Worm (Caenorhabditis elegans) whole organism, late embryonic: ENCODE measurements around the gene aass-1.

Experiments used
- C08G9.2 ChIP-seq: sonication (generic microtip); optimal IDR thresholded peaks from 2 replicates; lab custom pipeline; 2016; ENCODE audit warnings: mild to moderate bottlenecking, missing genetic modification characterization, moderate library complexity, missing compliant biosample characterization
- C38D4.7 ChIP-seq: fragments of 200-800 bp; sonication (Bioruptor generic); optimal IDR thresholded peaks from 2 replicates; lab custom pipeline; 2018; ENCODE audit warnings: mild to moderate bottlenecking, missing genetic modification characterization, moderate library complexity, missing compliant biosample characterization
- F13H6.1 ChIP-seq: sonication (generic microtip); optimal IDR thresholded peaks from 2 replicates; lab custom pipeline; 2016; ENCODE audit warnings: missing genetic modification characterization, missing compliant biosample characterization
- K09A11.1 ChIP-seq: sonication (generic microtip); optimal IDR thresholded peaks from 2 replicates; lab custom pipeline; 2017; ENCODE audit warnings: antibody characterized with exemption, mild to moderate bottlenecking, missing genetic modification characterization, missing compliant biosample characterization; ENCODE audit not compliant: insufficient read depth
- ahr-1 ChIP-seq: sonication (generic microtip); optimal IDR thresholded peaks from 2 replicates; lab custom pipeline; 2016; ENCODE audit warnings: missing genetic modification characterization, missing compliant biosample characterization
- ama-1 ChIP-seq: fragments of 150-350 bp; optimal IDR thresholded peaks from 2 replicates; lab custom pipeline; 2014
- ceh-2 ChIP-seq: sonication (generic microtip); optimal IDR thresholded peaks from 2 replicates; lab custom pipeline; 2016; ENCODE audit warnings: missing genotype, missing genetic modification characterization, missing compliant biosample characterization
- ceh-22 ChIP-seq: sonication (generic microtip); optimal IDR thresholded peaks from 2 replicates; lab custom pipeline; 2017; ENCODE audit warnings: missing biosample characterization, missing genetic modification characterization
- ceh-24 ChIP-seq: sonication (generic microtip); optimal IDR thresholded peaks from 2 replicates; lab custom pipeline; 2016; ENCODE audit warnings: mild to moderate bottlenecking, missing genetic modification characterization, missing compliant biosample characterization
- ceh-30 ChIP-seq: fragments of 150-350 bp; optimal IDR thresholded peaks from 2 replicates; lab custom pipeline; 2014; ENCODE audit warnings: missing biosample characterization, missing genetic modification characterization
- ceh-31 ChIP-seq: sonication (generic microtip); optimal IDR thresholded peaks from 2 replicates; lab custom pipeline; 2016; ENCODE audit warnings: missing genetic modification characterization, missing compliant biosample characterization
- ceh-6 ChIP-seq: fragments of 200-800 bp; sonication (Bioruptor generic); optimal IDR thresholded peaks from 2 replicates; lab custom pipeline; 2018; ENCODE audit warnings: mild to moderate bottlenecking, missing genetic modification characterization, missing compliant biosample characterization
- che-1 ChIP-seq: sonication (generic microtip); optimal IDR thresholded peaks from 2 replicates; lab custom pipeline; 2016; ENCODE audit warnings: mild to moderate bottlenecking, missing genetic modification characterization, missing compliant biosample characterization
- dmd-4 ChIP-seq: sonication (generic microtip); optimal IDR thresholded peaks from 2 replicates; lab custom pipeline; 2016; ENCODE audit warnings: borderline replicate concordance, missing genetic modification characterization, missing compliant biosample characterization
- dve-1 ChIP-seq: sonication (generic microtip); optimal IDR thresholded peaks from 2 replicates; lab custom pipeline; 2017; ENCODE audit warnings: antibody characterized with exemption, mild to moderate bottlenecking, missing genetic modification characterization, missing compliant biosample characterization
- elt-2 ChIP-seq: sonication (generic microtip); optimal IDR thresholded peaks from 2 replicates; lab custom pipeline; 2016; ENCODE audit warnings: missing genetic modification reagents, missing genetic modification characterization, missing compliant biosample characterization
- elt-4 ChIP-seq: sonication (generic microtip); optimal IDR thresholded peaks from 2 replicates; lab custom pipeline; 2016; ENCODE audit warnings: missing genetic modification characterization, missing compliant biosample characterization
- ets-4 ChIP-seq: sonication (generic microtip); optimal IDR thresholded peaks from 2 replicates; lab custom pipeline; 2016; ENCODE audit warnings: missing genetic modification characterization, missing compliant biosample characterization
- fax-1 ChIP-seq: sonication (generic microtip); optimal IDR thresholded peaks from 2 replicates; lab custom pipeline; 2016; ENCODE audit warnings: missing genotype, missing genetic modification characterization, missing compliant biosample characterization
- fkh-10 ChIP-seq: fragments of 150-350 bp; optimal IDR thresholded peaks from 2 replicates; lab custom pipeline; 2014; ENCODE audit warnings: missing biosample characterization, missing genetic modification reagents, missing genetic modification characterization
- hlh-13 ChIP-seq: fragments of 200-800 bp; sonication (Bioruptor generic); optimal IDR thresholded peaks from 2 replicates; lab custom pipeline; 2018; ENCODE audit warnings: mild to moderate bottlenecking, missing genetic modification characterization, missing compliant biosample characterization
- hlh-15 ChIP-seq: sonication (generic microtip); optimal IDR thresholded peaks from 2 replicates; lab custom pipeline; 2016; ENCODE audit warnings: missing genetic modification characterization, missing compliant biosample characterization
- lim-6 ChIP-seq: sonication (generic microtip); optimal IDR thresholded peaks from 2 replicates; lab custom pipeline; 2016; ENCODE audit warnings: missing genetic modification characterization, missing compliant biosample characterization
- lin-11 ChIP-seq: fragments of 200-800 bp; sonication (Bioruptor generic); optimal IDR thresholded peaks from 2 replicates; lab custom pipeline; 2018; ENCODE audit warnings: mild to moderate bottlenecking, missing genetic modification characterization, missing compliant biosample characterization
- madf-2 ChIP-seq: sonication (generic microtip); optimal IDR thresholded peaks from 2 replicates; lab custom pipeline; 2017; ENCODE audit warnings: missing genetic modification characterization, missing compliant biosample characterization
- nfya-1 ChIP-seq: sonication (generic microtip); optimal IDR thresholded peaks from 2 replicates; lab custom pipeline; 2017; ENCODE audit warnings: missing genetic modification characterization, mild to moderate bottlenecking, missing compliant biosample characterization, antibody characterized with exemption, moderate library complexity
- nhr-11 ChIP-seq: fragments of 150-350 bp; optimal IDR thresholded peaks from 2 replicates; lab custom pipeline; 2014; ENCODE audit warnings: missing biosample characterization, missing genetic modification characterization
- npax-4 ChIP-seq: sonication (generic microtip); optimal IDR thresholded peaks from 2 replicates; lab custom pipeline; 2016; ENCODE audit warnings: missing genetic modification characterization, missing compliant biosample characterization
- odd-2 ChIP-seq: sonication (generic microtip); optimal IDR thresholded peaks from 2 replicates; lab custom pipeline; 2017; ENCODE audit warnings: antibody characterized with exemption, mild to moderate bottlenecking, missing genetic modification characterization, missing compliant biosample characterization
- pax-1 ChIP-seq: fragments of 150-350 bp; optimal IDR thresholded peaks from 2 replicates; lab custom pipeline; 2014; ENCODE audit warnings: missing biosample characterization, missing genetic modification characterization
- pha-4 ChIP-seq: fragments of 150-350 bp; optimal IDR thresholded peaks from 2 replicates; lab custom pipeline; 2018; ENCODE audit warnings: missing biosample characterization, missing genetic modification reagents, missing genetic modification characterization
- pqm-1 ChIP-seq: sonication (generic microtip); optimal IDR thresholded peaks from 2 replicates; lab custom pipeline; 2016; ENCODE audit warnings: missing genetic modification characterization, missing compliant biosample characterization
- pros-1 ChIP-seq: fragments of 150-350 bp; optimal IDR thresholded peaks from 2 replicates; lab custom pipeline; 2014; ENCODE audit warnings: missing biosample characterization, missing genetic modification reagents, missing genetic modification characterization
- sox-4 ChIP-seq: sonication (generic microtip); optimal IDR thresholded peaks from 2 replicates; lab custom pipeline; 2017; ENCODE audit warnings: mild to moderate bottlenecking, missing genetic modification characterization, inconsistent platforms, missing compliant biosample characterization
- tbx-2 ChIP-seq: sonication (generic microtip); optimal IDR thresholded peaks from 2 replicates; lab custom pipeline; 2016; ENCODE audit warnings: missing genetic modification characterization, missing compliant biosample characterization
- ttx-3 ChIP-seq: sonication (generic microtip); optimal IDR thresholded peaks from 2 replicates; lab custom pipeline; 2016; ENCODE audit warnings: missing genetic modification reagents, missing genetic modification characterization, missing compliant biosample characterization
- unc-42 ChIP-seq: sonication (generic microtip); optimal IDR thresholded peaks from 2 replicates; lab custom pipeline; 2016; ENCODE audit warnings: missing genotype, missing genetic modification characterization, missing compliant biosample characterization
- unc-55 ChIP-seq: sonication (generic microtip); optimal IDR thresholded peaks from 2 replicates; lab custom pipeline; 2017; ENCODE audit warnings: missing biosample characterization, missing genetic modification reagents, missing genetic modification characterization
- zip-5 ChIP-seq: sonication (generic microtip); optimal IDR thresholded peaks from 2 replicates; lab custom pipeline; 2016; ENCODE audit warnings: missing genetic modification characterization, missing compliant biosample characterization

aass-1 gene

DNA sequence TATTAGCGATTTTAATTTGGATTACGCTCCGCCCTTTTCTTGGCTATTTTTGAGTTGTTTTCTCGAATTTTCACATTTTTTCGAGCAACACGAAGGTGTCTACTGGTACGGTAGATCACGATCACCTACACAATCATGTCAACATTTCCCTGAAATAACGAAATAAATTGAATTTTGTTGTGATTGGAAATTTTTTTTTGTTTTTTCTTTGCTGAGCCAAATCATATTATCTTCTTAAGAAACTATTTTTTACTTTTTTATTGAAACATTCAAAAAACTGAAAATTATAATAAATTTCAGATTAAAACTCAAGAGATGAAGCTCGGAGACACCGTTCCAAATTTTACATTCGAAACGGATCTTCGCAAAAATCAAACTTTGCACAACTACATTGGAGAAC lies 26.7 kb upstream of the aass-1 start, which contains the start of gene prdx-6:
Gene prdx-6 (plus strand): TSS at position 301 of the 400 bp plus-strand sequence.
- TF ChIP-seq C08G9.2, result no peak
- TF ChIP-seq pqm-1 (tag; lab: Kevin White, UChicago), result no peak
- no peak for TF ChIP-seq F13H6.1 (tag; lab: Kevin White, UChicago)
- TF ChIP-seq ama-1 (lab: Kevin White, UChicago), result no peak
- no peak for TF ChIP-seq lin-11 (tag; lab: Kevin White, UChicago)
- no peak for TF ChIP-seq ets-4

DNA sequence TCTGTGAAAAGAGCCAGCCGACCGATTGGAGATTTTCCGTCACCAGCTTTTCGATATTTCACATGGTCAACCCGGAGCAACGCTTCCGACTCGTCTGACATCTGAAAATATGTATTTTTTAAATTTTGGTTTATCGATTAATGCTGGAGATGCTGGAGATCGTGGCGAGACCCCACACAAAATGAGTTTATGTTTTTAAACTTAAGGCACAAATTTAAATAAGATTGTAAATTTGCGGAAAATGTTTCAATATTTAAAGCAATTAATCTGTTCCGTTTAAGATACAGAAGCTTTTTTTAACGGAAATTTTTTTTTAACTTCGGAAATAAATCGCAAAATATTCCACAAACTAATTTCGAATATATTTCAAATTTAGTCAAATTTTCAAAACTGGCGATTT lies 13.3 kb upstream of the aass-1 start, which contains the start of gene gtf-2H1:
Gene gtf-2H1 (minus strand): TSS at position 101 of the 400 bp plus-strand sequence.
- TF ChIP-seq unc-55 (GFP tag; lab: Kevin White, UChicago) (no peak), zip-5 (tag; lab: Kevin White, UChicago) (no peak), odd-2 (tag; lab: Kevin White, UChicago) (no peak), pros-1 (tag; lab: Kevin White, UChicago) (no peak), ets-4 (no peak), dmd-4 (tag; lab: Kevin White, UChicago) (no peak), nfya-1 (no peak), ceh-30 (tag; lab: Kevin White, UChicago) (no peak), ceh-24 (tag; lab: Kevin White, UChicago) (no peak), ceh-22 (tag; lab: Kevin White, UChicago) (no peak), pha-4 (no peak), unc-42 (tag; lab: Kevin White, UChicago) (no peak), K09A11.1 (no peak), ceh-2 (tag; lab: Kevin White, UChicago) (no peak), elt-4 (tag; lab: Kevin White, UChicago) (no peak), tbx-2 (no peak), ceh-31 (tag; lab: Kevin White, UChicago) (no peak)

DNA sequence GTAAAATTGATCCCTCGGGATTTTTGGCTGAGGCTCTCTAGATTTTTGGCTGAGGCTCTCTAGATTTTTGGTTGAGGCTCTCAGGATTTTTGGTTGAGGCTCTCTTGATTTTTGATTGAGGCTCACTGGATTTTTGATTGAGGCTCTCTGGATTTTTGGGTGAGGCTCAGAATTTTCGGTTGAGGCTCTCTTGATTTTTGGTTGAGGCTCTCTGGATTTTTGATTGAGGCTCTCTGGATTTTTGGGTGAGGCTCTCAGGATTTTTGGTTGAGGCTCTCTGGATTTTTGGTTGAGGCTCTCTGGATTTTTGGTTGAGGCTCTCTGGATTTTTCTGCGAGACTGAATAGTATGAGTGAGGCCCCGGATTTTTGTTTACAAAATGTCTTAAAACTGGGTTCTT lies 8.8 kb upstream of the aass-1 start:
- no peak for TF ChIP-seq dve-1
- TF ChIP-seq sox-4, result no peak
- no peak for TF ChIP-seq pqm-1 (tag; lab: Kevin White, UChicago)
- no peak for TF ChIP-seq fkh-10
- TF ChIP-seq che-1, result no peak
- TF ChIP-seq ttx-3 (tag; lab: Kevin White, UChicago), result no peak
- TF ChIP-seq ceh-6 (GFP tag; lab: Kevin White, UChicago), result no peak
- TF ChIP-seq madf-2 (tag; lab: Kevin White, UChicago), result no peak
- no peak for TF ChIP-seq C38D4.7 (GFP tag; lab: Kevin White, UChicago)
- no peak for TF ChIP-seq hlh-13 (GFP tag; lab: Kevin White, UChicago)
- TF ChIP-seq nhr-11 (tag; lab: Kevin White, UChicago), result no peak
- no peak for TF ChIP-seq pax-1
- TF ChIP-seq tbx-2, result no peak
- TF ChIP-seq pha-4, result no peak
- TF ChIP-seq ahr-1, result no peak

DNA sequence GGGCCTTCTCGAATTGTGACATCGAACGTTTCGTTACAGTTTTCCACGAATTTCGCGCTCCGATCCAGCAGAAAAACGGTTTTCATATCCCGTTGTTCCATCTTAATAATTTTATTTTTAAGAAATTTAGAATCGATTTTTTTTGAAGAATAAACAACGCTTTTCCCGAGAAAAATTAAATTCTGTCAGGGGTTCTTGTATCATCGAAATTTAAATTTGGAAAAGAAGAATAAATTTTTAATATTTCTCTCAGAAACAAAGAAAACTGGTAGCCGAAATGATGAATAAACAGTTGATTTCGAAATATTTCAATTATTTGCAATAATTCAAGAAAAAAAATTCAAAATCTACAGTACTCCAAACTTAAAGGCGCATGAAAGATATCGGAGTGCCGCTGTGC lies 7.6 kb upstream of the aass-1 start, which contains the start of gene ints-13:
Gene ints-13 (minus strand): TSS at position 101 of the 400 bp plus-strand sequence.
- TF ChIP-seq pha-4 (no peak), fax-1 (no peak)

ce11 chrIV:240257-240754 lies 4.6 kb upstream of the aass-1 start, which contains the start of the genes fnta-1 and cogc-8:
Gene fnta-1, minus strand, starts transcription at chrIV:240307.
Gene cogc-8, plus strand, starts transcription at chrIV:240451.
- TF ChIP-seq unc-42 (tag; lab: Kevin White, UChicago) (peak; percentile 18), K09A11.1 (no peak), hlh-15 (tag; lab: Kevin White, UChicago) (no peak), elt-2 (tag; lab: Kevin White, UChicago) (peak; percentile 42), pqm-1 (tag; lab: Kevin White, UChicago) (no peak), npax-4 (tag; lab: Kevin White, UChicago) (no peak), ceh-6 (GFP tag; lab: Kevin White, UChicago) (no peak), ama-1 (lab: Kevin White, UChicago) (no peak), ceh-31 (tag; lab: Kevin White, UChicago) (peak; percentile 12), lim-6 (tag; lab: Kevin White, UChicago) (no peak), ceh-2 (tag; lab: Kevin White, UChicago) (no peak)
- TF ChIP-seq, all 69 proteins: peak for 3
